Fruit fly (Drosophila melanogaster) whole organism: ENCODE results near the gene pkm.

Source experiments
- CG8478 ChIP-seq: fragments of >200 bp; optimal IDR thresholded peaks from 2 replicates; lab custom pipeline; 2018; ENCODE audit warnings: inconsistent platforms
- Dll ChIP-seq: fragments of >200 bp; optimal IDR thresholded peaks from 2 replicates; lab custom pipeline; 2017
- EcR ChIP-seq, 2 experiments: fragments of >200 bp; optimal IDR thresholded peaks; 2 replicates each; lab custom pipeline; 2017; ENCODE audit warnings: missing biosample characterization in 2 of 2, missing genetic modification characterization in 2 of 2, missing genetic modification reagents in 2 of 2
- pan ChIP-seq: fragments of >200 bp; optimal IDR thresholded peaks from 2 replicates; lab custom pipeline; 2017
- psq ChIP-seq: fragments of >200 bp; optimal IDR thresholded peaks from 2 replicates; lab custom pipeline; 2017
- usp ChIP-seq: fragments of >200 bp; optimal IDR thresholded peaks from 2 replicates; lab custom pipeline; 2017; ENCODE audit warnings: missing biosample characterization, missing genetic modification characterization, mixed read lengths

- TF ChIP-seq EcR (GFP tag; optimal IDR thresholded peaks at IDR 0.05; lab: Kevin White, UChicago): no peak
- TF ChIP-seq usp: no peak
- no peak for TF ChIP-seq psq
- TF ChIP-seq pan (lab: Kevin White, UChicago): no peak
- TF ChIP-seq CG8478 (lab: Kevin White, UChicago): no peak
- no peak for TF ChIP-seq Dll
Observed at dm6 chrX:11621315-11621865, 37.4 kb upstream of the pkm start.
